Fruit fly (Drosophila melanogaster) whole organism, embryonic: Measurements from ENCODE around the gene CG2120.

ENCODE experiments used
- Atf6 ChIP-seq: fragments of 200-800 bp; sonication (Bioruptor generic); IDR thresholded peaks from 2 replicates; pipeline ENCODE4 v1.3.6; 2022; ENCODE audit warnings: missing biosample characterization, missing genetic modification characterization
- B-H1 ChIP-seq: fragments of 200-800 bp; sonication (Bioruptor generic); IDR thresholded peaks from 3 replicates; pipeline ENCODE4 v1.3.6; 2022; ENCODE audit warnings: missing biosample characterization, missing genetic modification characterization
- CG10366 ChIP-seq: fragments of 200-800 bp; sonication (Bioruptor generic); IDR thresholded peaks from 2 replicates; pipeline ENCODE4 v1.3.6; 2022; ENCODE audit warnings: missing biosample characterization, missing genetic modification characterization
- CG14441 ChIP-seq: fragments of 200-800 bp; sonication (Bioruptor generic); IDR thresholded peaks from 2 replicates; pipeline ENCODE4 v1.3.6; 2022; ENCODE audit warnings: missing biosample characterization, missing genetic modification characterization
- CG1647 ChIP-seq: fragments of 200-800 bp; sonication (Bioruptor generic); optimal IDR thresholded peaks from 3 replicates; lab custom pipeline; 2016; ENCODE audit warnings: missing biosample characterization, missing genetic modification characterization
- CG17568 ChIP-seq: fragments of 200-800 bp; sonication (Bioruptor generic); optimal IDR thresholded peaks from 2 replicates; lab custom pipeline; 2018; ENCODE audit warnings: missing biosample characterization, mild to moderate bottlenecking, missing genetic modification characterization, moderate library complexity
- CG1792 ChIP-seq: fragments of 200-800 bp; sonication (Bioruptor generic); optimal IDR thresholded peaks from 2 replicates; lab custom pipeline; 2016; ENCODE audit warnings: missing biosample characterization, missing genetic modification characterization
- CG18619 ChIP-seq: fragments of 200-800 bp; sonication (Bioruptor generic); optimal IDR thresholded peaks from 3 replicates; lab custom pipeline; 2017; ENCODE audit warnings: missing biosample characterization, mild to moderate bottlenecking, missing genetic modification characterization
- CG3838 ChIP-seq: fragments of 200-800 bp; sonication (Bioruptor generic); optimal IDR thresholded peaks from 3 replicates; lab custom pipeline; 2016; ENCODE audit warnings: missing biosample characterization, missing genetic modification characterization
- CG7556 ChIP-seq: fragments of 200-800 bp; sonication (Bioruptor generic); optimal IDR thresholded peaks from 2 replicates; lab custom pipeline; 2017; ENCODE audit warnings: missing biosample characterization, mild to moderate bottlenecking, missing genetic modification characterization
- CG7928 ChIP-seq: fragments of 200-800 bp; sonication (Bioruptor generic); optimal IDR thresholded peaks from 2 replicates; lab custom pipeline; 2017; ENCODE audit warnings: missing biosample characterization, mild to moderate bottlenecking, missing genetic modification characterization
- CG8281 ChIP-seq: fragments of 200-800 bp; sonication (Bioruptor generic); optimal IDR thresholded peaks from 2 replicates; lab custom pipeline; 2018; ENCODE audit warnings: missing biosample characterization, mild to moderate bottlenecking, missing genetic modification characterization, moderate library complexity
- CG9797 ChIP-seq: fragments of 200-800 bp; sonication (Bioruptor generic); optimal IDR thresholded peaks from 3 replicates; lab custom pipeline; 2018; ENCODE audit warnings: missing biosample characterization, mild to moderate bottlenecking, missing genetic modification characterization
- CG9932 ChIP-seq: fragments of 200-800 bp; sonication (Bioruptor generic); IDR thresholded peaks from 2 replicates; pipeline ENCODE4 v1.3.6; 2022; ENCODE audit warnings: missing biosample characterization, missing genetic modification characterization
- CTCF ChIP-seq: fragments of 200-800 bp; sonication (Bioruptor generic); optimal IDR thresholded peaks from 2 replicates; lab custom pipeline; 2017; ENCODE audit warnings: missing biosample characterization, mild to moderate bottlenecking, missing genetic modification characterization, moderate library complexity
- CrebB ChIP-seq: fragments of 200-800 bp; sonication (Bioruptor generic); optimal IDR thresholded peaks from 3 replicates; lab custom pipeline; 2018; ENCODE audit warnings: missing biosample characterization, mild to moderate bottlenecking, missing genetic modification characterization
- Doc3 ChIP-seq: fragments of 200-800 bp; sonication (Bioruptor generic); IDR thresholded peaks from 3 replicates; pipeline ENCODE4 v1.3.6; 2022; ENCODE audit warnings: missing biosample characterization, missing genetic modification characterization; ENCODE audit not compliant: partially characterized antibody
- Drgx ChIP-seq: fragments of 200-800 bp; sonication (Bioruptor generic); IDR thresholded peaks from 2 replicates; pipeline ENCODE4 v1.3.6; 2022; ENCODE audit warnings: missing biosample characterization, missing genetic modification characterization
- Gsc ChIP-seq: fragments of 200-800 bp; sonication (Bioruptor generic); IDR thresholded peaks from 2 replicates; pipeline ENCODE4 v1.3.6; 2022; ENCODE audit warnings: missing biosample characterization, missing genetic modification characterization
- Jarid2 ChIP-seq: fragments of 200-800 bp; sonication (Bioruptor generic); optimal IDR thresholded peaks from 3 replicates; lab custom pipeline; 2017; ENCODE audit warnings: mild to moderate bottlenecking, missing biosample characterization, missing genetic modification reagents, missing genetic modification characterization
- NFAT ChIP-seq: fragments of 200-800 bp; sonication (Bioruptor generic); IDR thresholded peaks from 2 replicates; pipeline ENCODE4 v1.3.6; 2022; ENCODE audit warnings: missing biosample characterization, missing genetic modification characterization
- Ravus ChIP-seq: fragments of 200-800 bp; sonication (Bioruptor generic); IDR thresholded peaks from 2 replicates; pipeline ENCODE4 v1.3.6; 2022; ENCODE audit warnings: missing biosample characterization, missing genetic modification characterization
- Stat92E ChIP-seq, 3 experiments: fragments of >200 bp in 2 of 3; fragments of 200-800 bp in 1 of 3; sonication (Bioruptor generic) in 1 of 3; optimal IDR thresholded peaks; 2 replicates each; lab custom pipeline; 2017 to 2019; ENCODE audit warnings: missing biosample characterization in 3 of 3, missing genetic modification characterization in 3 of 3, mild to moderate bottlenecking in 1 of 3, moderate library complexity in 1 of 3
- aop ChIP-seq: fragments of 200-800 bp; sonication (Bioruptor generic); IDR thresholded peaks from 2 replicates; pipeline ENCODE4 v1.3.6; 2022; ENCODE audit warnings: missing biosample characterization, missing genetic modification characterization
- bsh ChIP-seq, 2 experiments: fragments of 200-800 bp; sonication (Bioruptor generic); optimal IDR thresholded peaks; 2 replicates each; lab custom pipeline; 2017 to 2018; ENCODE audit warnings: mild to moderate bottlenecking in 2 of 2, missing biosample characterization in 2 of 2, missing genetic modification characterization in 2 of 2, moderate library complexity in 1 of 2
- chn ChIP-seq: fragments of 200-800 bp; sonication (Bioruptor generic); optimal IDR thresholded peaks from 2 replicates; lab custom pipeline; 2016; ENCODE audit warnings: missing biosample characterization, missing genetic modification characterization
- croc ChIP-seq: fragments of 200-800 bp; sonication (Bioruptor generic); conservative IDR thresholded peaks from 3 replicates; pipeline ENCODE4 v1.3.6; 2022; ENCODE audit warnings: missing biosample characterization, missing genetic modification characterization
- disco-r ChIP-seq: fragments of 200-800 bp; sonication (Bioruptor generic); optimal IDR thresholded peaks from 2 replicates; lab custom pipeline; 2016; ENCODE audit warnings: missing biosample characterization, missing genetic modification characterization
- dysf ChIP-seq: fragments of 200-800 bp; sonication (Bioruptor generic); IDR thresholded peaks from 3 replicates; pipeline ENCODE4 v1.3.6; 2022; ENCODE audit warnings: missing biosample characterization, missing genetic modification characterization
- exex ChIP-seq: fragments of 200-800 bp; sonication (Bioruptor generic); optimal IDR thresholded peaks from 4 replicates; lab custom pipeline; 2018; ENCODE audit warnings: missing biosample characterization, mild to moderate bottlenecking, missing genetic modification characterization, moderate library complexity
- ken ChIP-seq: fragments of 200-800 bp; sonication (Bioruptor generic); IDR thresholded peaks from 3 replicates; pipeline ENCODE4 v1.3.6; 2022; ENCODE audit warnings: missing biosample characterization, missing genetic modification characterization
- lab ChIP-seq: fragments of 200-800 bp; sonication (Bioruptor generic); optimal IDR thresholded peaks from 3 replicates; lab custom pipeline; 2017; ENCODE audit warnings: missing biosample characterization, missing genetic modification characterization, mild to moderate bottlenecking, moderate library complexity, missing genetic modification reagents
- lmd ChIP-seq: fragments of 200-800 bp; sonication (Bioruptor generic); IDR thresholded peaks from 2 replicates; pipeline ENCODE4 v1.3.6; 2022; ENCODE audit warnings: missing biosample characterization, missing genetic modification characterization
- lola ChIP-seq, 3 experiments: fragments of >200 bp in 2 of 3; fragments of 200-800 bp in 1 of 3; sonication (Bioruptor generic) in 1 of 3; optimal IDR thresholded peaks; 2 replicates each; lab custom pipeline; 2017 to 2019; ENCODE audit warnings: missing biosample characterization in 3 of 3, missing genetic modification characterization in 3 of 3, mild to moderate bottlenecking in 1 of 3, moderate library complexity in 1 of 3
- nerfin-2 ChIP-seq: fragments of 200-800 bp; sonication (Bioruptor generic); IDR thresholded peaks from 2 replicates; pipeline ENCODE4 v1.3.6; 2022; ENCODE audit warnings: missing biosample characterization, missing genetic modification characterization; ENCODE audit not compliant: partially characterized antibody
- oc ChIP-seq: fragments of 200-800 bp; sonication (Bioruptor generic); optimal IDR thresholded peaks from 2 replicates; lab custom pipeline; 2018; ENCODE audit warnings: missing biosample characterization, mild to moderate bottlenecking, missing genetic modification characterization, moderate library complexity
- org-1 ChIP-seq: fragments of 200-800 bp; sonication (Bioruptor generic); optimal IDR thresholded peaks from 2 replicates; lab custom pipeline; 2017; ENCODE audit warnings: missing biosample characterization, missing genetic modification characterization
- peb ChIP-seq: fragments of 200-800 bp; sonication (Bioruptor generic); IDR thresholded peaks from 2 replicates; pipeline ENCODE4 v1.3.6; 2022; ENCODE audit warnings: missing biosample characterization, missing genetic modification characterization
- phol ChIP-seq: fragments of 200-800 bp; sonication (Bioruptor generic); optimal IDR thresholded peaks from 3 replicates; lab custom pipeline; 2018; ENCODE audit warnings: missing biosample characterization, mild to moderate bottlenecking, missing genetic modification characterization, moderate library complexity
- pnt ChIP-seq: fragments of 200-800 bp; sonication (Bioruptor generic); optimal IDR thresholded peaks from 3 replicates; lab custom pipeline; 2016; ENCODE audit warnings: missing biosample characterization, missing genetic modification characterization
- ssp ChIP-seq: fragments of 200-800 bp; sonication (Bioruptor generic); IDR thresholded peaks from 2 replicates; pipeline ENCODE4 v1.3.6; 2022; ENCODE audit warnings: missing biosample characterization, missing genetic modification characterization
- stc ChIP-seq: fragments of 200-800 bp; sonication (Bioruptor generic); IDR thresholded peaks from 2 replicates; pipeline ENCODE4 v1.3.6; 2022; ENCODE audit warnings: missing biosample characterization, missing genetic modification characterization
- toy ChIP-seq: fragments of 200-800 bp; sonication (Bioruptor generic); IDR thresholded peaks from 2 replicates; pipeline ENCODE4 v1.3.6; 2022; ENCODE audit warnings: missing biosample characterization, missing genetic modification characterization
- twi ChIP-seq: fragments of 200-800 bp; optimal IDR thresholded peaks from 2 replicates; lab custom pipeline; 2019; ENCODE audit warnings: missing biosample characterization, mild to moderate bottlenecking, missing genetic modification characterization, moderate library complexity
- unpg ChIP-seq: fragments of 200-800 bp; sonication (Bioruptor generic); optimal IDR thresholded peaks from 3 replicates; lab custom pipeline; 2018; ENCODE audit warnings: missing biosample characterization, mild to moderate bottlenecking, missing genetic modification characterization, moderate library complexity
- vfl ChIP-seq: fragments of 200-800 bp; sonication (Bioruptor generic); optimal IDR thresholded peaks from 2 replicates; lab custom pipeline; 2016; ENCODE audit warnings: missing biosample characterization, missing genetic modification characterization
- vvl ChIP-seq: fragments of 200-800 bp; sonication (Bioruptor generic); IDR thresholded peaks from 2 replicates; pipeline ENCODE4 v1.3.6; 2022; ENCODE audit warnings: missing biosample characterization, missing genetic modification characterization
- wdn ChIP-seq: fragments of 200-800 bp; sonication (Bioruptor generic); IDR thresholded peaks from 2 replicates; pipeline ENCODE4 v1.3.6; 2022; ENCODE audit warnings: missing biosample characterization, missing genetic modification characterization
- wek ChIP-seq: fragments of 200-800 bp; sonication (Bioruptor generic); optimal IDR thresholded peaks from 3 replicates; lab custom pipeline; 2018; ENCODE audit warnings: missing biosample characterization, mild to moderate bottlenecking, missing genetic modification characterization, moderate library complexity
- zf30C ChIP-seq: fragments of 200-800 bp; sonication (Bioruptor generic); optimal IDR thresholded peaks from 3 replicates; lab custom pipeline; 2018; ENCODE audit warnings: missing biosample characterization, mild to moderate bottlenecking, missing genetic modification characterization

CG2120 gene

dm6 chrX:8092075-8092682 lies 43.4 kb upstream of the CG2120 start (continued):
- TF ChIP-seq CG17568 (GFP tag; lab: Kevin White, UChicago) (peak; percentile 90), lmd (GFP tag; lab: Robert Waterston, UW) (peak; percentile 95), org-1 (GFP tag; lab: Kevin White, UChicago) (peak; percentile 94), CG1792 (GFP tag; lab: Kevin White, UChicago) (peak; percentile 79), CG9797 (GFP tag; lab: Kevin White, UChicago) (peak; percentile 28), CG9932 (GFP tag; lab: Robert Waterston, UW) (peak; percentile 87), aop (0 out of 2 replicates have a peak, but pooled peaks have one; percentile 8), disco-r (GFP tag; lab: Kevin White, UChicago) (peak; percentile 69), wdn (peak; percentile 83), CG8281 (tag; lab: Kevin White, UChicago) (peak; percentile 83), dysf (peak; percentile 96), ken (GFP tag; lab: Robert Waterston, UW) (peak; percentile 82), peb (GFP tag; lab: Robert Waterston, UW) (peak; percentile 90), CG14441 (GFP tag; lab: Robert Waterston, UW) (peak; percentile 91), zf30C (peak; percentile 93), Ravus (peak; percentile 79), CG1647 (GFP tag; lab: Kevin White, UChicago) (peak; percentile 71), NFAT (GFP tag; lab: Robert Waterston, UW) (peak; percentile 75), twi (tag; lab: Kevin White, UChicago) (peak; percentile 90), Stat92E (GFP tag; optimal IDR thresholded peaks at IDR 0.05; lab: Kevin White, UChicago) (peak in 1 of 3 experiments; percentile 90), CG7928 (peak; percentile 71), CTCF (GFP tag; lab: Kevin White, UChicago) (peak; percentile 61), CG18619 (GFP tag; lab: Kevin White, UChicago) (peak; percentile 95), exex (peak; percentile 82), pnt (GFP tag; lab: Kevin White, UChicago) (peak; percentile 82), stc (peak; percentile 87), vfl (GFP tag; lab: Kevin White, UChicago) (peak; percentile 71), Gsc (GFP tag; lab: Robert Waterston, UW) (peak; percentile 80), chn (GFP tag; lab: Kevin White, UChicago) (peak; percentile 82), nerfin-2 (GFP tag; lab: Robert Waterston, UW) (no peak; the same call in 1 of the 2 replicates), unpg (GFP tag; lab: Kevin White, UChicago) (peak; percentile 94), bsh (GFP tag; optimal IDR thresholded peaks at IDR 0.05; lab: Kevin White, UChicago) (peak; percentile 89 to 96), lab (GFP tag; lab: Kevin White, UChicago) (peak; percentile 97), Atf6 (peak; percentile 95), lola (GFP tag; optimal IDR thresholded peaks at IDR 0.05; lab: Kevin White, UChicago) (peak in 1 of 3 experiments; percentile 90), CrebB (tag; lab: Kevin White, UChicago) (peak; percentile 92), B-H1 (GFP tag; lab: Robert Waterston, UW) (peak; percentile 84), Jarid2 (GFP tag; lab: Kevin White, UChicago) (peak; percentile 82), Drgx (GFP tag; lab: Robert Waterston, UW) (peak; percentile 94), phol (tag; lab: Kevin White, UChicago) (peak; percentile 95), CG10366 (GFP tag; lab: Robert Waterston, UW) (peak; percentile 90), Doc3 (GFP tag; lab: Robert Waterston, UW) (no peak), ssp (peak; percentile 82), croc (GFP tag; lab: Robert Waterston, UW) (peak; percentile 90), oc (tag; lab: Kevin White, UChicago) (peak; percentile 92), vvl (GFP tag; lab: Robert Waterston, UW) (peak; percentile 91), CG3838 (GFP tag; lab: Kevin White, UChicago) (peak; percentile 73), toy (GFP tag; lab: Robert Waterston, UW) (peak; percentile 82), CG7556 (GFP tag; lab: Kevin White, UChicago) (peak; percentile 97), wek (GFP tag; lab: Kevin White, UChicago) (peak; percentile 75)
